Fruit fly (Drosophila melanogaster) whole organism, embryonic: ENCODE data around the gene Mondo.

Experiments
- CG10147 ChIP-seq: fragments of 200-800 bp; sonication (Bioruptor generic); optimal IDR thresholded peaks from 2 replicates; lab custom pipeline; 2019; ENCODE audit warnings: missing biosample characterization, mild to moderate bottlenecking, missing genetic modification characterization, moderate library complexity
- CG11695 ChIP-seq: fragments of 200-800 bp; sonication (Bioruptor generic); IDR thresholded peaks from 3 replicates; pipeline ENCODE4 v1.3.6; 2022; ENCODE audit warnings: missing biosample characterization, missing genetic modification characterization
- CG11696 ChIP-seq: fragments of 200-800 bp; sonication (Bioruptor generic); IDR thresholded peaks from 2 replicates; pipeline ENCODE4 v1.3.6; 2022; ENCODE audit warnings: missing biosample characterization, missing genetic modification characterization
- CG12299 ChIP-seq: fragments of 200-800 bp; sonication (Bioruptor generic); optimal IDR thresholded peaks from 2 replicates; lab custom pipeline; 2018; ENCODE audit warnings: missing biosample characterization, mild to moderate bottlenecking, missing genetic modification characterization
- CG13624 ChIP-seq: fragments of 200-800 bp; sonication (Bioruptor generic); optimal IDR thresholded peaks from 2 replicates; lab custom pipeline; 2016; ENCODE audit warnings: missing biosample characterization, missing genetic modification characterization
- CG14860 ChIP-seq: fragments of 200-800 bp; sonication (Bioruptor generic); IDR thresholded peaks from 3 replicates; pipeline ENCODE4 v1.3.6; 2022; ENCODE audit warnings: missing biosample characterization, missing genetic modification characterization; ENCODE audit not compliant: partially characterized antibody
- CG14965 ChIP-seq: fragments of 200-800 bp; sonication (Bioruptor generic); optimal IDR thresholded peaks from 2 replicates; lab custom pipeline; 2016; ENCODE audit warnings: missing biosample characterization, missing genetic modification characterization, borderline replicate concordance
- CG15269 ChIP-seq: fragments of 200-800 bp; sonication (Bioruptor generic); optimal IDR thresholded peaks from 2 replicates; lab custom pipeline; 2018; ENCODE audit warnings: missing biosample characterization, mild to moderate bottlenecking, missing genetic modification characterization, moderate library complexity
- CG1529 ChIP-seq: fragments of 200-800 bp; sonication (Bioruptor generic); optimal IDR thresholded peaks from 3 replicates; lab custom pipeline; 2018; ENCODE audit warnings: missing biosample characterization, missing genetic modification characterization
- CG16813 ChIP-seq: fragments of 200-800 bp; sonication (Bioruptor generic); IDR thresholded peaks from 3 replicates; pipeline ENCODE4 v1.3.6; 2022; ENCODE audit warnings: missing biosample characterization, missing genetic modification characterization; ENCODE audit not compliant: partially characterized antibody
- CG17385 ChIP-seq: fragments of 200-800 bp; sonication (Bioruptor generic); optimal IDR thresholded peaks from 3 replicates; lab custom pipeline; 2018; ENCODE audit warnings: missing biosample characterization, mild to moderate bottlenecking, missing genetic modification characterization
- CG17802 ChIP-seq: fragments of 200-800 bp; sonication (Bioruptor generic); optimal IDR thresholded peaks from 2 replicates; lab custom pipeline; 2018; ENCODE audit warnings: missing biosample characterization, mild to moderate bottlenecking, missing genetic modification characterization, moderate library complexity
- CG18476 ChIP-seq: fragments of 200-800 bp; sonication (Bioruptor generic); optimal IDR thresholded peaks from 2 replicates; lab custom pipeline; 2016; ENCODE audit warnings: missing biosample characterization, mild to moderate bottlenecking, missing genetic modification characterization
- CG18619 ChIP-seq: fragments of 200-800 bp; sonication (Bioruptor generic); optimal IDR thresholded peaks from 3 replicates; lab custom pipeline; 2017; ENCODE audit warnings: missing biosample characterization, mild to moderate bottlenecking, missing genetic modification characterization
- CG2199 ChIP-seq: fragments of 200-800 bp; sonication (Bioruptor generic); IDR thresholded peaks from 3 replicates; pipeline ENCODE4 v1.3.6; 2022; ENCODE audit warnings: missing biosample characterization, missing genetic modification characterization
- CG30431 ChIP-seq: fragments of 200-800 bp; sonication (Bioruptor generic); optimal IDR thresholded peaks from 2 replicates; lab custom pipeline; 2017; ENCODE audit warnings: missing biosample characterization, missing genetic modification characterization
- CG3838 ChIP-seq: fragments of 200-800 bp; sonication (Bioruptor generic); optimal IDR thresholded peaks from 3 replicates; lab custom pipeline; 2016; ENCODE audit warnings: missing biosample characterization, missing genetic modification characterization
- CG5953 ChIP-seq: fragments of 200-800 bp; sonication (Bioruptor generic); IDR thresholded peaks from 2 replicates; pipeline ENCODE4 v1.3.6; 2022; ENCODE audit warnings: missing biosample characterization, missing genetic modification characterization
- CG6654 ChIP-seq: fragments of 200-800 bp; sonication (Bioruptor generic); optimal IDR thresholded peaks from 2 replicates; lab custom pipeline; 2017; ENCODE audit warnings: missing biosample characterization, mild to moderate bottlenecking, missing genetic modification characterization
- CG7839 ChIP-seq: fragments of 200-800 bp; sonication (Bioruptor generic); optimal IDR thresholded peaks from 3 replicates; lab custom pipeline; 2018; ENCODE audit warnings: missing biosample characterization, mild to moderate bottlenecking, missing genetic modification characterization, moderate library complexity
- CG8089 ChIP-seq: fragments of 200-800 bp; sonication (Bioruptor generic); optimal IDR thresholded peaks from 3 replicates; lab custom pipeline; 2016; ENCODE audit warnings: missing biosample characterization, missing genetic modification characterization
- CG8388 ChIP-seq: fragments of 200-800 bp; sonication (Bioruptor generic); optimal IDR thresholded peaks from 2 replicates; lab custom pipeline; 2019; ENCODE audit warnings: missing biosample characterization, mild to moderate bottlenecking, missing genetic modification characterization, moderate library complexity
- Eip74EF ChIP-seq, 2 experiments: fragments of 200-800 bp in 1 of 2; fragments of >200 bp in 1 of 2; sonication (Bioruptor generic) in 1 of 2; optimal IDR thresholded peaks; 2 replicates each; lab custom pipeline; 2017 to 2019; ENCODE audit warnings: missing biosample characterization in 2 of 2, missing genetic modification characterization in 2 of 2, mild to moderate bottlenecking in 1 of 2, moderate library complexity in 1 of 2
- Gsc ChIP-seq: fragments of 200-800 bp; sonication (Bioruptor generic); IDR thresholded peaks from 2 replicates; pipeline ENCODE4 v1.3.6; 2022; ENCODE audit warnings: missing biosample characterization, missing genetic modification characterization
- HHEX ChIP-seq: fragments of 200-800 bp; sonication (Bioruptor generic); optimal IDR thresholded peaks from 3 replicates; lab custom pipeline; 2017; ENCODE audit warnings: missing biosample characterization, mild to moderate bottlenecking, missing genetic modification characterization, missing genetic modification reagents
- Hsf ChIP-seq: fragments of 200-800 bp; sonication (Bioruptor generic); optimal IDR thresholded peaks from 3 replicates; lab custom pipeline; 2016; ENCODE audit warnings: missing biosample characterization, missing genetic modification characterization
- Max ChIP-seq: fragments of 200-800 bp; sonication (Bioruptor generic); optimal IDR thresholded peaks from 2 replicates; lab custom pipeline; 2016; ENCODE audit warnings: missing biosample characterization, mild to moderate bottlenecking, missing genetic modification characterization
- Med ChIP-seq: fragments of 200-800 bp; sonication (Bioruptor generic); peaks from one replicate; lab custom pipeline; 2016; ENCODE audit warnings: missing biosample characterization, missing genetic modification characterization, mild to moderate bottlenecking, inconsistent platforms, moderate library complexity
- Mrtf ChIP-seq: fragments of 200-800 bp; sonication (Bioruptor generic); IDR thresholded peaks from 3 replicates; pipeline ENCODE4 v1.3.6; 2022; ENCODE audit warnings: missing biosample characterization, missing genetic modification characterization
- PHDP ChIP-seq: fragments of 200-800 bp; sonication (Bioruptor generic); optimal IDR thresholded peaks from 3 replicates; lab custom pipeline; 2018; ENCODE audit warnings: missing biosample characterization, mild to moderate bottlenecking, missing genetic modification characterization, moderate library complexity
- Sry-δ ChIP-seq: fragments of 200-800 bp; sonication (Bioruptor generic); optimal IDR thresholded peaks from 2 replicates; lab custom pipeline; 2016; ENCODE audit warnings: missing biosample characterization, missing genetic modification characterization
- YL-1 ChIP-seq: fragments of 200-800 bp; sonication (Bioruptor generic); optimal IDR thresholded peaks from 3 replicates; lab custom pipeline; 2017; ENCODE audit warnings: missing biosample characterization, mild to moderate bottlenecking, missing genetic modification characterization
- bbx ChIP-seq: fragments of 200-800 bp; sonication (Bioruptor generic); IDR thresholded peaks from 2 replicates; pipeline ENCODE4 v1.3.6; 2022; ENCODE audit warnings: missing biosample characterization, missing genetic modification characterization; ENCODE audit not compliant: partially characterized antibody
- bigmax ChIP-seq: fragments of 200-800 bp; sonication (Bioruptor generic); optimal IDR thresholded peaks from 2 replicates; lab custom pipeline; 2018; ENCODE audit warnings: missing biosample characterization, mild to moderate bottlenecking, missing genetic modification characterization
- caup ChIP-seq: fragments of 200-800 bp; sonication (Bioruptor generic); optimal IDR thresholded peaks from 3 replicates; lab custom pipeline; 2017; ENCODE audit warnings: missing biosample characterization, mild to moderate bottlenecking, missing genetic modification characterization, moderate library complexity; ENCODE audit not compliant: severe bottlenecking
- chif ChIP-seq, 2 experiments: fragments of 200-800 bp; sonication (Bioruptor generic); optimal IDR thresholded peaks; 3 replicates each; lab custom pipeline; 2016; ENCODE audit warnings: missing biosample characterization in 2 of 2, missing genetic modification characterization in 2 of 2
- crol ChIP-seq: fragments of 200-800 bp; sonication (Bioruptor generic); IDR thresholded peaks from 2 replicates; pipeline ENCODE4 v1.3.6; 2022; ENCODE audit warnings: missing biosample characterization, missing genetic modification characterization
- fu2 ChIP-seq: fragments of 200-800 bp; sonication (Bioruptor generic); optimal IDR thresholded peaks from 2 replicates; lab custom pipeline; 2016; ENCODE audit warnings: missing biosample characterization, missing genetic modification characterization
- lab ChIP-seq: fragments of 200-800 bp; sonication (Bioruptor generic); optimal IDR thresholded peaks from 3 replicates; lab custom pipeline; 2017; ENCODE audit warnings: missing biosample characterization, missing genetic modification characterization, mild to moderate bottlenecking, moderate library complexity, missing genetic modification reagents
- lov ChIP-seq, 2 experiments: fragments of 200-800 bp in 1 of 2; fragments of >200 bp in 1 of 2; sonication (Bioruptor generic) in 1 of 2; IDR thresholded peaks in 1 of 2; optimal IDR thresholded peaks in 1 of 2; 2 replicates in 1 of 2; 3 replicates in 1 of 2; pipeline versions ENCODE4 v1.3.6 to Lab custom; 2017 to 2022; ENCODE audit warnings: missing biosample characterization in 1 of 2, missing genetic modification characterization in 1 of 2
- mam ChIP-seq: fragments of 200-800 bp; sonication (Bioruptor generic); optimal IDR thresholded peaks from 3 replicates; lab custom pipeline; 2016; ENCODE audit warnings: missing biosample characterization, missing genetic modification characterization
- pita ChIP-seq: fragments of 200-800 bp; sonication (Bioruptor generic); optimal IDR thresholded peaks from 2 replicates; lab custom pipeline; 2017; ENCODE audit warnings: missing biosample characterization, mild to moderate bottlenecking, missing genetic modification characterization
- pnt ChIP-seq: fragments of 200-800 bp; sonication (Bioruptor generic); optimal IDR thresholded peaks from 3 replicates; lab custom pipeline; 2016; ENCODE audit warnings: missing biosample characterization, missing genetic modification characterization
- sc ChIP-seq, 3 experiments: fragments of >200 bp in 2 of 3; fragments of 200-800 bp in 1 of 3; sonication (Bioruptor generic) in 1 of 3; optimal IDR thresholded peaks; 2 replicates in 2 of 3; 3 replicates in 1 of 3; lab custom pipeline; 2017; ENCODE audit warnings: mild to moderate bottlenecking in 1 of 3, missing biosample characterization in 1 of 3, missing genetic modification characterization in 1 of 3, missing genetic modification reagents in 1 of 3
- sens-2 ChIP-seq: fragments of 200-800 bp; sonication (Bioruptor generic); IDR thresholded peaks from 2 replicates; pipeline ENCODE4 v1.3.6; 2022; ENCODE audit warnings: missing biosample characterization, missing genetic modification characterization
- slbo ChIP-seq: fragments of 200-800 bp; sonication (Bioruptor generic); IDR thresholded peaks from 2 replicates; pipeline ENCODE4 v1.3.6; 2022; ENCODE audit warnings: missing biosample characterization, missing genetic modification characterization
- slp2 ChIP-seq: fragments of 200-800 bp; sonication (Bioruptor generic); optimal IDR thresholded peaks from 2 replicates; lab custom pipeline; 2016; ENCODE audit warnings: missing biosample characterization, missing genetic modification characterization
- tin ChIP-seq: fragments of 200-800 bp; sonication (Bioruptor generic); optimal IDR thresholded peaks from 3 replicates; lab custom pipeline; 2016; ENCODE audit warnings: missing biosample characterization, missing genetic modification characterization
- trh ChIP-seq: fragments of 200-800 bp; sonication (Bioruptor generic); optimal IDR thresholded peaks from 2 replicates; lab custom pipeline; 2016; ENCODE audit warnings: missing biosample characterization, missing genetic modification characterization
- zfh1 ChIP-seq: fragments of 200-800 bp; sonication (Bioruptor generic); IDR thresholded peaks from 3 replicates; pipeline ENCODE4 v1.3.6; 2022; ENCODE audit warnings: missing biosample characterization, missing genetic modification characterization

Mondo gene

DNA sequence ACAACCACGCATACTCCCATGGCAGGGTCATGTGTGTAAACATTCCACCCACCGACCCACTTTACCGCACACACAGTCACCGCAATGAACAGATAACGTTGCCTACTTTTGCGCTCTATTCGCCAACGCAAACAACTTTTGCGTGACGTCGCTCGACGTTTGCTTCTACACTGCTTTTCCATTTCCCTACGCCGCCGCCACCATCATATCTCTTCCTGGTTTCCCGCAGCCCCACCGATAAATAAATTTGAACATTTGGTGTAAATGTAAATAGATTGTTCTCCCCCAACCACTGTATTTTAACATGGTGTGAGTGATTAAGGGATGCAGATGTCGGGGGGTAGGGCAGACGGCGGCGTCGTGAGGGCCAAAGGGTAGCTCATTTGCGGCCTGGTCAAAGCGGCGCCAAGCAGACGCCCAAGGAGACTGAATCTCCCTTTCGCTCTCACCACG lies 14.6 kb upstream of the Mondo start (continued):
- TF ChIP-seq CG14965 (no peak), CG8388 (GFP tag; lab: Kevin White, UChicago) (no peak), caup (GFP tag; lab: Kevin White, UChicago) (peak; percentile 12), CG18476 (no peak), pnt (GFP tag; lab: Kevin White, UChicago) (no peak), Max (no peak), pita (GFP tag; lab: Kevin White, UChicago) (no peak), slbo (GFP tag; lab: Robert Waterston, UW) (no peak), sens-2 (no peak), bbx (no peak), chif (GFP tag; optimal IDR thresholded peaks at IDR 0.05; lab: Kevin White, UChicago) (peak in 1 of 2 experiments; percentile 6), CG30431 (GFP tag; lab: Kevin White, UChicago) (no peak), CG13624 (GFP tag; lab: Kevin White, UChicago) (no peak), PHDP (tag; lab: Kevin White, UChicago) (no peak), tin (GFP tag; lab: Kevin White, UChicago) (no peak), zfh1 (no peak), sc (optimal IDR thresholded peaks at IDR 0.05; lab: Kevin White, UChicago) (no peak), sc (GFP tag; optimal IDR thresholded peaks at IDR 0.05; lab: Kevin White, UChicago) (no peak), fu2 (no peak), Eip74EF (GFP tag; optimal IDR thresholded peaks at IDR 0.05; lab: Kevin White, UChicago) (peak in 1 of 2 experiments; percentile 28), HHEX (GFP tag; lab: Kevin White, UChicago) (no peak), Hsf (no peak), CG11696 (GFP tag; lab: Robert Waterston, UW) (no peak), CG15269 (tag; lab: Kevin White, UChicago) (no peak), bigmax (GFP tag; lab: Kevin White, UChicago) (no peak), trh (GFP tag; lab: Kevin White, UChicago) (no peak), CG6654 (GFP tag; lab: Kevin White, UChicago) (no peak), CG10147 (GFP tag; lab: Kevin White, UChicago) (no peak), CG17385 (GFP tag; lab: Kevin White, UChicago) (no peak), CG2199 (peak; percentile 88), lov (optimal IDR thresholded peaks at IDR 0.05; lab: Kevin White, UChicago) (no peak), lov (GFP tag; IDR thresholded peaks at IDR 0.05; lab: Robert Waterston, UW) (no peak), YL-1 (GFP tag; lab: Kevin White, UChicago) (no peak), crol (GFP tag; lab: Robert Waterston, UW) (peak; percentile 94; the same call in 1 of the 2 replicates), CG8089 (GFP tag; lab: Kevin White, UChicago) (no peak), CG12299 (tag; lab: Kevin White, UChicago) (no peak), CG14860 (GFP tag; lab: Robert Waterston, UW) (no peak), CG18619 (GFP tag; lab: Kevin White, UChicago) (no peak), Mrtf (no peak), Gsc (GFP tag; lab: Robert Waterston, UW) (no peak), lab (GFP tag; lab: Kevin White, UChicago) (peak; percentile 44), CG17802 (no peak), slp2 (GFP tag; lab: Kevin White, UChicago) (no peak), CG3838 (GFP tag; lab: Kevin White, UChicago) (no peak), CG16813 (GFP tag; lab: Robert Waterston, UW) (no peak), Med (peak; percentile 55), mam (GFP tag; lab: Kevin White, UChicago) (no peak), CG1529 (GFP tag; lab: Kevin White, UChicago) (peak; percentile 1), CG7839 (tag; lab: Kevin White, UChicago) (no peak), CG11695 (GFP tag; lab: Robert Waterston, UW) (no peak), CG5953 (GFP tag; lab: Robert Waterston, UW) (no peak), Sry-δ (no peak)
